In the genomic region with DNA sequence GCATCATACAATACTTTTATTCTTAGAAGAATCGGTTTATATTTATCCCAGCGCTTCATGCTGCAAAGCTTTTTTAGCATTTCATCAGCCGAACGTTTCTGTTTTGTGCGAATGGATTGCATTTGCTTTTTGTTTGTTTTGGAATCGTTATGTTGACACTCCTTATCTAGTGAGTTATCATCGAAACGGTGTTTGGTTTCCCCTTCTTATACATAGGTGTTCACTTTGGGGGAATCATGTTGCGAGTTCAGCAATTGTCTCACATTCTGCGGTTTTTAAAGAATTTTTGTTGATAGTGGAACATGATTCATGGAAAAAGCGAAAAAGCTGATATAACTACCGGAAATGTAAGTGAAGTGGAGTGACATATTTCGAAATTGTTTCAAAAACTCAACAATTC, we compare ENCODE assay signal across 3 fruit fly cellular contexts.
TF ChIP-seq lines count a peak whose summit lies in the region.

No protein-coding gene starts in this region.

- no peak for TF ChIP-seq CTCF in whole organism, embryonic (GFP tag; optimal IDR thresholded peaks at IDR 0.05; lab: Kevin White, UChicago)

TF ChIP-seq in whole organism, adult, 20 proteins besides CTCF, POLR2A, EP300 and RAD21:
- TF ChIP-seq tj (GFP tag; optimal IDR thresholded peaks at IDR 0.05; lab: Kevin White, UChicago) (peak; percentile 71), CG5204 (GFP tag; optimal IDR thresholded peaks at IDR 0.05; lab: Kevin White, UChicago) (no peak), CG33017 (tag; optimal IDR thresholded peaks at IDR 0.05; lab: Kevin White, UChicago) (no peak)

TF ChIP-seq in whole organism, embryonic, 481 proteins besides CTCF, POLR2A, EP300 and RAD21:
- TF ChIP-seq CG4730 (GFP tag; IDR thresholded peaks at IDR 0.05; lab: Robert Waterston, UW) (no peak), Sry-δ (GFP tag; optimal IDR thresholded peaks at IDR 0.05; lab: Kevin White, UChicago) (no peak), CG30431 (GFP tag; optimal IDR thresholded peaks at IDR 0.05; lab: Kevin White, UChicago) (no peak), exex (tag; optimal IDR thresholded peaks at IDR 0.05; lab: Kevin White, UChicago) (no peak), tap (tag; optimal IDR thresholded peaks at IDR 0.05; lab: Kevin White, UChicago) (no peak), CG18619 (GFP tag; optimal IDR thresholded peaks at IDR 0.05; lab: Kevin White, UChicago) (no peak), salm (tag; optimal IDR thresholded peaks at IDR 0.05; lab: Kevin White, UChicago) (no peak), CG7357 (GFP tag; IDR thresholded peaks at IDR 0.05; lab: Robert Waterston, UW) (no peak), Antp (GFP tag; optimal IDR thresholded peaks at IDR 0.05; lab: Kevin White, UChicago) (no peak), Hmr (GFP tag; optimal IDR thresholded peaks at IDR 0.05; lab: Kevin White, UChicago) (no peak), CG15479 (GFP tag; optimal IDR thresholded peaks at IDR 0.05; lab: Kevin White, UChicago) (no peak), pho (GFP tag; optimal IDR thresholded peaks at IDR 0.05; lab: Kevin White, UChicago) (no peak), sens (GFP tag; lab: Kevin White, UChicago) (peak; percentile 72), Oli (tag; optimal IDR thresholded peaks at IDR 0.05; lab: Kevin White, UChicago) (no peak), pum (GFP tag; optimal IDR thresholded peaks at IDR 0.05; lab: Kevin White, UChicago) (no peak), Med (GFP tag; lab: Kevin White, UChicago) (peak; percentile 73), CG15514 (GFP tag; optimal IDR thresholded peaks at IDR 0.05; lab: Kevin White, UChicago) (no peak), CG10543 (GFP tag; optimal IDR thresholded peaks at IDR 0.05; lab: Kevin White, UChicago) (no peak), CG16779 (GFP tag; IDR thresholded peaks at IDR 0.05; lab: Robert Waterston, UW) (no peak), nau (GFP tag; optimal IDR thresholded peaks at IDR 0.05; lab: Kevin White, UChicago) (peak; percentile 28)

TF ChIP-seq in whole organism, prepupa, 60 proteins besides CTCF, POLR2A, EP300 and RAD21:
- TF ChIP-seq Sox102F (GFP tag; optimal IDR thresholded peaks at IDR 0.05; lab: Kevin White, UChicago) (no peak), fkh (GFP tag; optimal IDR thresholded peaks at IDR 0.05; lab: Kevin White, UChicago) (peak; percentile 39)
